Fruit fly (Drosophila melanogaster): ENCODE measurements around the gene Hsc70-4.

The Hsc70-4 gene

DNA sequence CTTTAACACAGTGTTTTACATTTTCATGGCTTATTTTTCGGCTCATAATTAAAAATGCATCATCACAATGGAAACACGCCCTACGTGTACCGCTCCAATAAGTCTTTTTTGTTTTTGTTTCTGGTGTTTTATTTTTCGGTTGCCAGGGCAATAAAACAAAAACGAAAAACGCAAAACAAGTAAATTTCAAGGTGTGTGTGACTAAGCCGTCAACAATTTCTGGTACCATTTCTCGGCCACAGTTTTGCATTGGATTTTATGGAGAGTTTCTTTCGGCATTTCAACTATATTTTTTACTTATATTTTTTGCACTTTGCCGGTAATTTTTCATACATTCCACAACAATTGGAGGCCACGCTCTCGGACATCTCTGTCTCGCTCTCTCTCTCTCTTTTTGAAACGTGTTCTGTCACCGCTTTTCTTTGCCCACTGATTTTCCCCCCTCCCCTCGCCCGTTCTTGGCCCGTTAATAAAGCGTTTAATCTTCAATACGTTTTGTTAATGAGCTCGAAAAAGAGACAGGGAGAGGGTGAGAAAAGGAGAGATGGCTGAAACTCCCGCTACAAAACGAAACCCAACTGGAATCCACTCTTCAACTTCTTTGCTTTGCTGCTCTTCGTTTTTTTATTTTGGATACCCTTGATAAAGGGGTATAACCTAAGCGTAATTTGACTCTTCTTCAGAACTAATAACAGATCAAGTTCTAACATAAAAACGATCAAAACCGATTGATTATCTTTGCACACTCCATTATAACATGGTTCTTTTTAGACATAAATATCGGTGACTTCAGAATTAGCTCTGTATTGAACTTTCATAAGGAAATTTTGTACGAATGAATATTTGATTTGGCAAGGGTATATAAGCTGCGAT, 50.8 kb downstream of the Hsc70-4 start (continued):
- TF ChIP-seq CG4707 (GFP tag; optimal IDR thresholded peaks at IDR 0.05), result no peak
- no peak for TF ChIP-seq Nf-YB (GFP tag; optimal IDR thresholded peaks at IDR 0.05)
- no peak for TF ChIP-seq CG13775 (GFP tag; optimal IDR thresholded peaks at IDR 0.05)
- no peak for TF ChIP-seq otp (GFP tag; IDR thresholded peaks at IDR 0.05)
- no peak for TF ChIP-seq CG15696 (tag; optimal IDR thresholded peaks at IDR 0.05)
- TF ChIP-seq gsb (GFP tag; IDR thresholded peaks at IDR 0.05), result no peak
- TF ChIP-seq Xrp1 (GFP tag; IDR thresholded peaks at IDR 0.05), result no peak
- TF ChIP-seq CG14050 (GFP tag; IDR thresholded peaks at IDR 0.05), result no peak
- no peak for TF ChIP-seq CkIIα-i1 (GFP tag; IDR thresholded peaks at IDR 0.05)
- TF ChIP-seq unpg (GFP tag; optimal IDR thresholded peaks at IDR 0.05), result no peak
- no peak for TF ChIP-seq CG13894 (tag; optimal IDR thresholded peaks at IDR 0.05)
- TF ChIP-seq Doc3 (GFP tag; IDR thresholded peaks at IDR 0.05; ENCODE audit: partially characterized antibody), result no peak
- TF ChIP-seq Hr51 (GFP tag; optimal IDR thresholded peaks at IDR 0.05), result peak in 1 of 2 experiments; percentile 18
- peak; percentile 0 for TF ChIP-seq CoRest (tag; optimal IDR thresholded peaks at IDR 0.05)
- TF ChIP-seq CG17802 (tag; optimal IDR thresholded peaks at IDR 0.05), result no peak
- TF ChIP-seq org-1 (GFP tag; optimal IDR thresholded peaks at IDR 0.05), result no peak
- no peak for TF ChIP-seq rib (GFP tag; IDR thresholded peaks at IDR 0.05)
- peak; percentile 19 for TF ChIP-seq CG10147 (GFP tag; optimal IDR thresholded peaks at IDR 0.05)
- peak; percentile 3 for TF ChIP-seq CG6254 (GFP tag; optimal IDR thresholded peaks at IDR 0.05)
- TF ChIP-seq CG2202 (tag; optimal IDR thresholded peaks at IDR 0.05), result no peak
- peak; percentile 82 for TF ChIP-seq sd (tag; optimal IDR thresholded peaks at IDR 0.05)
- TF ChIP-seq CG15269 (tag; optimal IDR thresholded peaks at IDR 0.05), result peak; percentile 1
- TF ChIP-seq dan (GFP tag; IDR thresholded peaks at IDR 0.05), result no peak
- no peak for TF ChIP-seq kay (GFP tag; optimal IDR thresholded peaks at IDR 0.05)
- no peak for TF ChIP-seq CG1529 (GFP tag; optimal IDR thresholded peaks at IDR 0.05)
- no peak for TF ChIP-seq exex (tag; optimal IDR thresholded peaks at IDR 0.05)
- TF ChIP-seq Side (GFP tag; optimal IDR thresholded peaks at IDR 0.05), result no peak
- no peak for TF ChIP-seq fru (optimal IDR thresholded peaks at IDR 0.05)
- TF ChIP-seq NFAT (GFP tag; IDR thresholded peaks at IDR 0.05), result no peak
- no peak for TF ChIP-seq vnd (GFP tag; IDR thresholded peaks at IDR 0.05; ENCODE audit: partially characterized antibody)
- TF ChIP-seq CG4328 (GFP tag; optimal IDR thresholded peaks at IDR 0.05), result no peak
- TF ChIP-seq CG17385 (GFP tag; optimal IDR thresholded peaks at IDR 0.05), result no peak
- TF ChIP-seq odd (GFP tag; optimal IDR thresholded peaks at IDR 0.05), result no peak
- TF ChIP-seq CG43689 (GFP tag; IDR thresholded peaks at IDR 0.05), result no peak
- no peak for TF ChIP-seq CG8478 (optimal IDR thresholded peaks at IDR 0.05)
- no peak for TF ChIP-seq Pdp1 (GFP tag; optimal IDR thresholded peaks at IDR 0.05)
- no peak for TF ChIP-seq Rfx (GFP tag; IDR thresholded peaks at IDR 0.05)
- no peak for TF ChIP-seq Gug (GFP tag; IDR thresholded peaks at IDR 0.05)
- TF ChIP-seq CG13287 (GFP tag; IDR thresholded peaks at IDR 0.05; ENCODE audit: partially characterized antibody), result no peak
- peak; percentile 44; the same call in 1 of the 3 replicates for TF ChIP-seq row (GFP tag; IDR thresholded peaks at IDR 0.05)
- no peak for TF ChIP-seq zen (tag; optimal IDR thresholded peaks at IDR 0.05)
- TF ChIP-seq CG11504 (tag; optimal IDR thresholded peaks at IDR 0.05), result no peak
- TF ChIP-seq CG3281 (GFP tag; optimal IDR thresholded peaks at IDR 0.05), result peak; percentile 43
- TF ChIP-seq CG10959 (GFP tag; IDR thresholded peaks at IDR 0.05), result no peak
- TF ChIP-seq Sry-δ (GFP tag; optimal IDR thresholded peaks at IDR 0.05), result no peak
- no peak for TF ChIP-seq esg (GFP tag; conservative IDR thresholded peaks at IDR 0.05)
- no peak for TF ChIP-seq stwl (tag; optimal IDR thresholded peaks at IDR 0.05)
- no peak for TF ChIP-seq Nf-YA (GFP tag; IDR thresholded peaks at IDR 0.05)
- no peak for TF ChIP-seq Rx (GFP tag; IDR thresholded peaks at IDR 0.05)
